Fruit fly (Drosophila melanogaster): Measurements from ENCODE around the gene Srp72.
A peak's percentile ranks its signal among the peaks of the same experiment; 100 is the strongest.

Srp72 gene

DNA sequence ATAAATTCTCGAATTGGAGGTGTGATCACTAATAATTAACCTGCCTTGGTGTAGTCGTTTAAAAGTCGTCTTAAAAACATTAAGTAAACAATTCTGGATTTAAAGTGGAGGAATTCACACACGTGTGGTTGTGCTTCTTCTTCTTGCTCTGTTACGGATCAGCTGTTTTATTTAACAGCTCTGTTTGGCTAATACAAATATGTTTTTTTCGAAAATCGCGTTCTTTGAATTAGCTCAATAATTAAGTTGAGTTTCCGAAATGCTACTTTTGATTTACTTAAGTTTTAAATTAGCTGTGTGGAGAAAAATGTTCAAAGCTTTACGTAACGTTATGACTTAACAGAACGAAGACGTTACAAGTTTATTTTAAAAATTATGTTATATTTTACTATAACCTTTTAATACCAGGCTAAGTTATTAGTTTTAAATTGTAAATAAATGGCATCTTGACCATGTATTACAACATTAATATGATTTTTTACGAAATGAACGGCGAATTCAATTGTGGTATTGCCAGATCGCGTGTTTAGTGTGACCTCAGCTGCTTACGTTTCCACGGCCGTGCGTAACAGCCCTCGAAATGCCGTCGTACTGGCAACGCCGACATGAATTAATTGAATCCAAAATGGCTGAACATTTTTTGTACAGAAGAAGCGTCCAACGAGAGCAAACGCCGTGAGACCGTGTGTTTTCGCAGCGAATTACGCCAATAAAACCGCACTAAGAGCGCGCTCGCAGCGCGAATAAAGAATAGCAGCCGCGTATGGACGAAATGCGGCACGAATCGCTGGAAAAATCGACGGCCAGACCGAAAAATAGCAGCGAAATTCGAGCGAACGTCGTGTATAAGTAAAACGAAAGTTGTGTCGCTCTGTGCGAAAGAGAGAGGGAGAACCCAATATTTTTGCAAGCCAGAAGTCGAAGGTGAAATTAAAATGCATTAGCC, 4.3 kb downstream of the Srp72 start, which contains the start of the genes Pus1 and bon (continued):
- TF ChIP-seq Chrac-16 (GFP tag; optimal IDR thresholded peaks at IDR 0.05): peak; percentile 16
- TF ChIP-seq CG1792 (GFP tag; optimal IDR thresholded peaks at IDR 0.05): peak; percentile 34
- peak; percentile 37 for TF ChIP-seq HLHmδ (GFP tag; optimal IDR thresholded peaks at IDR 0.05)
- TF ChIP-seq Sry-δ (GFP tag; optimal IDR thresholded peaks at IDR 0.05): peak; percentile 39
- peak; percentile 10 for TF ChIP-seq CG34376 (GFP tag; optimal IDR thresholded peaks at IDR 0.05)
- TF ChIP-seq pan (optimal IDR thresholded peaks at IDR 0.05): no peak
- peak in 1 of 2 experiments; percentile 5 for TF ChIP-seq pan (GFP tag; optimal IDR thresholded peaks at IDR 0.05 in 1 of 2, IDR thresholded peaks at IDR 0.05 in 1 of 2)
- peak; percentile 64 for TF ChIP-seq CG3847 (GFP tag; IDR thresholded peaks at IDR 0.05)
- no peak for TF ChIP-seq tap (tag; optimal IDR thresholded peaks at IDR 0.05)
- TF ChIP-seq gcm (GFP tag; optimal IDR thresholded peaks at IDR 0.05): peak; percentile 30
- no peak for TF ChIP-seq CG31224 (GFP tag; IDR thresholded peaks at IDR 0.05)
- TF ChIP-seq MTF-1 (GFP tag; optimal IDR thresholded peaks at IDR 0.05; ENCODE audit: borderline replicate concordance): no peak
- peak; percentile 36 for TF ChIP-seq CG8924 (tag; optimal IDR thresholded peaks at IDR 0.05)
- TF ChIP-seq Ets65A (GFP tag): peak; percentile 51
- peak; percentile 30 for TF ChIP-seq kni (GFP tag; optimal IDR thresholded peaks at IDR 0.05)
- no peak for TF ChIP-seq CG6689 (GFP tag; IDR thresholded peaks at IDR 0.05)
- peak; percentile 49 for TF ChIP-seq Jarid2 (GFP tag; optimal IDR thresholded peaks at IDR 0.05)
- no peak for TF ChIP-seq pfk (GFP tag; optimal IDR thresholded peaks at IDR 0.05)
- TF ChIP-seq HmgZ (tag; optimal IDR thresholded peaks at IDR 0.05): peak; percentile 29
- TF ChIP-seq Hsf (GFP tag; optimal IDR thresholded peaks at IDR 0.05): peak; percentile 43
- TF ChIP-seq CG15269 (tag; optimal IDR thresholded peaks at IDR 0.05): peak; percentile 5
- no peak for TF ChIP-seq Sox100B (GFP tag; optimal IDR thresholded peaks at IDR 0.05)
- TF ChIP-seq HHEX (GFP tag; optimal IDR thresholded peaks at IDR 0.05): no peak
- TF ChIP-seq tna (GFP tag; IDR thresholded peaks at IDR 0.05; ENCODE audit: partially characterized antibody): peak; percentile 46; the same call in 1 of the 2 replicates
- peak; percentile 25 for TF ChIP-seq CG30403 (GFP tag; optimal IDR thresholded peaks at IDR 0.05)
- TF ChIP-seq ci (GFP tag; IDR thresholded peaks at IDR 0.05): peak; percentile 20; the same call in 1 of the 3 replicates
- no peak for TF ChIP-seq CG2129 (GFP tag; IDR thresholded peaks at IDR 0.05; ENCODE audit: partially characterized antibody)
- TF ChIP-seq Rfx (GFP tag; IDR thresholded peaks at IDR 0.05): peak; percentile 43
- TF ChIP-seq br (optimal IDR thresholded peaks at IDR 0.05): no peak
- peak in 1 of 2 experiments; percentile 34 for TF ChIP-seq Trl (optimal IDR thresholded peaks at IDR 0.05)
- TF ChIP-seq Trl (GFP tag; optimal IDR thresholded peaks at IDR 0.05): no peak
- TF ChIP-seq CG14014 (GFP tag; IDR thresholded peaks at IDR 0.05): no peak
- TF ChIP-seq CG12391 (tag; optimal IDR thresholded peaks at IDR 0.05): peak; percentile 23
- TF ChIP-seq cg (GFP tag; optimal IDR thresholded peaks at IDR 0.05): peak; percentile 86
- TF ChIP-seq zfh2 (GFP tag; optimal IDR thresholded peaks at IDR 0.05): peak; percentile 17
- 0 out of 2 replicates have a peak, but pooled peaks have one; percentile 10 for TF ChIP-seq Atf6 (GFP tag; IDR thresholded peaks at IDR 0.05)
- TF ChIP-seq Pdp1 (GFP tag; optimal IDR thresholded peaks at IDR 0.05): peak in 1 of 2 experiments; percentile 87
- TF ChIP-seq odd (GFP tag; optimal IDR thresholded peaks at IDR 0.05): no peak
- peak; percentile 49 for TF ChIP-seq Antp (GFP tag; optimal IDR thresholded peaks at IDR 0.05)
- peak; percentile 12 for TF ChIP-seq NfI (GFP tag; optimal IDR thresholded peaks at IDR 0.05)
- TF ChIP-seq CG10979 (tag; optimal IDR thresholded peaks at IDR 0.05): no peak
- peak; percentile 39 for TF ChIP-seq Xbp1 (GFP tag; optimal IDR thresholded peaks at IDR 0.05)
- TF ChIP-seq lov (optimal IDR thresholded peaks at IDR 0.05): no peak
- no peak for TF ChIP-seq lov (GFP tag; IDR thresholded peaks at IDR 0.05)
- no peak for TF ChIP-seq luna (GFP tag; optimal IDR thresholded peaks at IDR 0.05)
- no peak for TF ChIP-seq CG30431 (GFP tag; optimal IDR thresholded peaks at IDR 0.05)
- peak; percentile 8 for TF ChIP-seq CG17829 (tag; optimal IDR thresholded peaks at IDR 0.05)
- no peak for TF ChIP-seq D19A (tag; optimal IDR thresholded peaks at IDR 0.05)
- TF ChIP-seq CG30020 (tag; optimal IDR thresholded peaks at IDR 0.05): peak; percentile 43
